Fruit fly (Drosophila melanogaster) ovary, adult (tissue): ENCODE data around the gene CG7600.
A peak's percentile ranks its signal among the peaks of the same experiment; 100 is the strongest.

Experiments
- CG17801 ChIP-seq: fragments of 200-800 bp; optimal IDR thresholded peaks from 2 replicates; lab custom pipeline; 2019; ENCODE audit warnings: missing biosample characterization, mild to moderate bottlenecking, missing genetic modification characterization, moderate library complexity; ENCODE audit not compliant: partially characterized antibody

Gene CG7600

DNA sequence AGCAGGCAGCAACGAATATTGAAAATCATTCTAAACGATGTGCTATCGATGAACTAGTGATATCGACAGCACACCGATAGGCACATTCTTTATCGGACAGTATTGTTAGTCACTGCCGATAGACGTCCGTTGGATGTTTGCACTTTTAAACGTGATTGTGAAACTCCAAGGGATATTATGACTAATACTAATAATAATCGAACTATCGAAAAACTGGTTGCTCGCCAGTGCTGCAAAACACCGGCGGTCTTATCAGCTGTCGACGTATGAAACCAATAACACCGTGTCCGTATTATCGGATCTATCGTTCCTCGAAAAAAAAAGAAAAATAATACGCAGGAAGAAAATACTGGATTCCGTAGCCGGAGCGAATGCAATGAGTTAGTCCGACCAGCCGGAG is at the start of gene CG7600, which contains the start of gene Ube3a:
Gene CG7600, plus strand, starts transcription at position 270 of the 400 bp plus-strand sequence.
Gene Ube3a, minus strand, starts transcription at position 67 of the 400 bp plus-strand sequence.
- TF ChIP-seq CG17801 (GFP tag; lab: Kevin White, UChicago): peak; percentile 80

- no peak for TF ChIP-seq CG17801 (GFP tag; lab: Kevin White, UChicago)
Observed at dm6 chr3L:11164899-11165298, 45.7 kb upstream of the CG7600 start, which contains the start of gene Alg10. Gene Alg10 (plus strand): TSS chr3L:11164971.

DNA sequence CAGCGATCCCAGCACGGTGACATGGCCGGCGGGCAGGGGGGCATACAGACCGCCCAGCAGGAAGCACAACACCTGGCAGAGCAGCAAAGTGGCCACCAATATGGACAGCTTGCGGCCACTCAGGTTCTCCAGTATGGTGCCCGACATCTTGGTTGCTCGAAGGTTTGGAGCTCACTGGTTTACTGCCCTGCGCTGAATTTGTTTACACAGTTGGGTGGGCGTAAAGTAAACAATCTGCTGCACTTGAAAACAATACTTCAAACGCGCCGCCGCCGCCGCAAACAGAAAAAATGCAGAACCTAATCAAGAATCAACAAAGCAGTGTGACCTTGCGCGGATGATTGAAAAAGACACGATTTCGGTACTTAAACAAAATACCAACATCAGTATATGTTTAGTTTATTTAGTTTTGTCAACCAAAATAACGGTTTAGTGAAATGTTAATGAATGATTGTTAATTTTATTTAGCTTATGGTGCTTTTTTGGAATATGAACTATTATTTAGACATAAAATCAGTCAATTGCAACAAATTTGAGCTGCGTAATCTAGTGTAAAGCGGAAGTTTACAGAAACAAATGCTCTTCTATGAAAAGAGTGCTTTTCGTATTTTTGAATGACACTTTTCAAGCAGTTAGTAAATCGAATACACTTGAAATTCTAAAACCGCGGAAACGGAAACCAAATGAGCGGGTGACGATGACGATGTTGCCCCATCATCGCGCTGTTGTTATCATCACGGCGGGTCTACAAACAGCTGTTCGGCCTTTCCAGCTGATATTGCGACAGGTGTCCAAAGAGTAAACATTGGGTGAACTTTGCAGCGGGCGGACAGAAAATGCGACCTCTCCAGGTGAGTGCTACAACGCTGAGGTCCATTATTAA is 41.0 kb upstream of the CG7600 start, which contains the start of the genes wls and Adck5:
Gene wls, minus strand, starts transcription at position 327 of the 883 bp plus-strand sequence.
Gene Adck5, plus strand, starts transcription at position 519 of the 883 bp plus-strand sequence.
- peak; percentile 75 for TF ChIP-seq CG17801 (GFP tag; lab: Kevin White, UChicago)

DNA sequence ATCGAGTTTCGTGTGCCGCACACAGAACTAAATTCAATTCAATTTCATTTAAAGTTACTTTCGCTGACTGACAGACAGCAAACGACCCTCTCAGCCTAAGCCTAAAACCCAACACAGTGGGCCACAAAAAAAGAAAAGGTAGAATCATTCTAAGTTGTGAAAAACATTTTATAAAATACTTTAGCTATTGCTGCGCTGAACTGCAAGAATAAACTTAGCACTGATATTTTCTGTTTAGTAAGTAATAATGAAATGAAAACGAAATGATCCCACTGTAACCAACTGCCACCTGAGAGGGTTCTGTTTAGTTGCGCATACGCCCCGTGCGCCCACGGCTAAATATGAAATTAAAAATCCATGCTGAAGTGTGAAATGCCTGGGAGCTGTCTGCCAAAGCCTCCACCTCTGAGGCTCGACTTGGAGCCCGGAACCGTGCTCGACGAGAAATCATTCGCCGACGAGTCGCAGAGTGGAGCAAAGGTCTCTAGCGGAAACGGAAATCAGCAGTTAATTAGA is 37.5 kb upstream of the CG7600 start, which contains the start of gene CG14142:
Gene CG14142, plus strand, starts transcription at position 466 of the 516 bp plus-strand sequence.
- TF ChIP-seq CG17801 (GFP tag; lab: Kevin White, UChicago): no peak

- no peak for TF ChIP-seq CG17801 (GFP tag; lab: Kevin White, UChicago)
Observed at dm6 chr3L:11182994-11183393, 27.6 kb upstream of the CG7600 start.

DNA sequence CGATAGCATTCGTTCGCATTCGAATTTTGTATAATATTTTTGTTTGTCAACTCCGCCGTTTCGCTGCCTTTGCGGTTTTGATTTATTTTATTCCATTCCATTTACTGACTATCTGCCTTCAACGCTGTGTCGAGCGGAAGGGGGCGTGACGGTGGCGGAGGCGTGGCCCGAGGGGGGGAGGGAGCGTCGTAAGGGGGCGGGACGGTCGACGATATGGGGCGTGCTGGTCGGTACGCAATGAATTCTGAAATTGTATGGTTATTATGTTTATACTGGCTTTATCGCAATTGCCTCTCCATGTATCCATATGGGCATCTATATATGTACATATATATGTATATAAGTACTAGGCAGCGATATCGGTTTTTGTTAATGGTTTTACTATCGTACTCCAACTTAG is 26.6 kb upstream of the CG7600 start:
- TF ChIP-seq CG17801 (GFP tag; lab: Kevin White, UChicago): no peak

- TF ChIP-seq CG17801 (GFP tag; lab: Kevin White, UChicago): no peak
Observed at dm6 chr3L:11186768-11187167, 23.8 kb upstream of the CG7600 start.

DNA sequence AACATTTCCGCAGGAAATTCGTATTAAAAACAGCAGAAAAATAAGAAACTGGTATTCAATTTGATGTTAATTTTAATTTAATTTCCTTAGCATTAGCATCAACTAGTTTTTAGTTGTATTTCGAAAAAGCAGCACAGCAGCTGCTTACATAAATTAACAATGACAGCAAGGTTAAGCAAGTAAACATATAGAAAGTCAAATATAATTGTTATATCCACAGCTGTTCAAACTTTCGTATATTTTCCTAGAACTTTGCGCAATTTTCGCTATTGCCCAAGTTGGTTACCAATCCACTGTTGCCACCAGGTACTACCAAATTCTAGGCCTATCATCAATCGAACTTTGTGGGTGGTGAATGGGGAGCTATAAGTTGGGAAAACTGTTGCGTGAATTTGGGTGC is 20.6 kb upstream of the CG7600 start:
- no peak for TF ChIP-seq CG17801 (GFP tag; lab: Kevin White, UChicago)

- TF ChIP-seq CG17801 (GFP tag; lab: Kevin White, UChicago): no peak
Observed at dm6 chr3L:11195275-11195674, 15.3 kb upstream of the CG7600 start.

- no peak for TF ChIP-seq CG17801 (GFP tag; lab: Kevin White, UChicago)
Observed at dm6 chr3L:11196860-11197259, 13.7 kb upstream of the CG7600 start.

- TF ChIP-seq CG17801 (GFP tag; lab: Kevin White, UChicago): peak; percentile 79
Observed at dm6 chr3L:11197291-11198021, 13.1 kb upstream of the CG7600 start, which contains the start of gene GlcAT-P. Gene GlcAT-P (minus strand): TSS chr3L:11197536.

DNA sequence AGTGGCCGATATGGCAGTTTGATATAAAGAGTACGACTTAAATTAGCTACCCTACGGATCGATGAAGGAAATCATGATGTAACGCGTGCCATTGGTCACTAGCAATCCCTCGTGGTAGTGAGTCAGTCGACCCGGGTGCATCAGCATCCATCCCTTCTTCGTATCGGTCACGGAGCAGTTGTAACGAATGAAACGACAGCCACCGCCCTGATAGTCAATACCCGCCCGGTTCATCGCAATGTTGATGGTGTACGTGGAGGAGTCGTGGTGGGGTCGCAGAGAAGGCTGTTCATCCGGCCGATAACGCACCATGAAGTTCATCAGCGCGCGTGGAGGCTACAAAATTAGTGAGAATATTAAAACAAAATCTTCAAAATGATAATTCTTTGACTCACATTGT is 12.2 kb upstream of the CG7600 start:
- TF ChIP-seq CG17801 (GFP tag; lab: Kevin White, UChicago): no peak

DNA sequence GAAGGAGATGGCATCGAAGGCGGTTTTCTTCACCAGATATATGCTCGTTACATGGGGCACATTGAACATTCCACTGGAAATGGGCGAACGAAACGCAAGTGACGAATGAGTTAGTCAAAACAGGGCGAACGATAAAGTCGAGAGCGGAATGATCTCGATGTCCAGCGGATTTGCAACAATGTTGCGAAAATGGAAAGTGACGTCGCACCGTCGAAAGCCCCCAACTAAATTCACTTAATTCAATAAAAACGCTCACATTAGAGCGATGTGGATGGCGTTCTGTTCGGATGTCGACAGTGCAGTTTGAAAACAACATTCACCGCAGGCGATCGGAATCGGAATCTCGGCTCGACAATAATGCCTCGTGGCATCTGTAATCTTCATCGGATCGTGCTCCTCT is 11.3 kb upstream of the CG7600 start, which contains the start of gene CG7607:
Gene CG7607, plus strand, starts transcription at position 301 of the 400 bp plus-strand sequence.
- TF ChIP-seq CG17801 (GFP tag; lab: Kevin White, UChicago): no peak

DNA sequence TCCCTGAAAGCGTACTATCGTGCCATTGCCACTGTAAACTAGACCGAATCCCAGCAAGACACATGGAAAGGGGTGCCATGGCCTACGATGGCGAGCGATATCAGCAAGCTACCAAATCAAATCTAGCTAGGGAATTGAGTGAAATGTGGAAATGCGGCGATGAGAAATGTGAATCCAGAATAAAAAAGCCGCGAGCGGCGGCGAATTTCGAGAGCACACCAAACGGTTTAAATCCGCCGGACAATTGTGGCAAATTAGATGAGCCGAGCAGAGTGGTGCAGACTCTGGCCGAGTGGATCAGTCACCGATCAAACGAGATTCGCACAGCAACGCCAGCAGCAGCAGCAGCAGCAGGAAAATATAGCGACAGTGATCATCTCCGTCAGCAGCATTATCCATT is 9.5 kb upstream of the CG7600 start, which contains the start of gene nkt:
Gene nkt, plus strand, starts transcription at position 301 of the 400 bp plus-strand sequence.
- TF ChIP-seq CG17801 (GFP tag; lab: Kevin White, UChicago): no peak
